Worm (Caenorhabditis elegans): ENCODE results near the gene lin-24.

- no peak for TF ChIP-seq Y67H2A.10 (GFP tag; conservative IDR thresholded peaks at IDR 0.05)
- TF ChIP-seq F55B11.4 (tag; optimal IDR thresholded peaks at IDR 0.05; ENCODE audit: borderline replicate concordance, insufficient read depth), result no peak
- no peak for TF ChIP-seq lin-54 (GFP tag; optimal IDR thresholded peaks at IDR 0.05)
These were observed 33.4 kb downstream of the lin-24 start for ce11 chrIV:12162732-12163131.

Measured in whole organism, young adult.